Fruit fly (Drosophila melanogaster): ENCODE results near the gene CG42537.

DNA sequence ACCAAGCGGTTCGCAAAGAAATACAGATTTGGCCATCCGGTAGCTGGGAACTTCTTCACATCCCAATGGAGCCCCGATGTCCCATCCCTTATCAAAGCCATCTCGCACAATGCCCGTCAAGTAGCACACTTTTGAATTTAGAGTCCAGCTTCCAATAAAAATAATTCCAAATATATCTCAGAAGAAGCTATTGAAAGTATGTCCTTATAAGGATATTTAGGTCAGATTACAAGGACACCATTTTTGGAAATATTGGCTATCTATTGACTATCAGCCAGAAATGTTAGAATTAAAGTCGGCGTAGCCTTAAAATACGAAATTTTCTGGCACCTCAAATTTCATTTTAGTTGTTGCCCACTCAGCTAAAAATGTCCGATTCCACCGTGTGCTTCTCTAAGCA is 34.9 kb upstream of the CG42537 start, which contains the start of gene CG10298:
- no peak for TF ChIP-seq kay (GFP tag; ENCODE audit: borderline replicate concordance)
- TF ChIP-seq CG5204 (GFP tag; optimal IDR thresholded peaks at IDR 0.05), result no peak
- TF ChIP-seq Mnt (GFP tag; optimal IDR thresholded peaks at IDR 0.05), result no peak
- TF ChIP-seq pad (GFP tag; optimal IDR thresholded peaks at IDR 0.05), result no peak
- TF ChIP-seq toe (GFP tag; optimal IDR thresholded peaks at IDR 0.05), result no peak
